Worm (Caenorhabditis elegans): Measurements from ENCODE around the gene daf-14.

Gene daf-14

DNA sequence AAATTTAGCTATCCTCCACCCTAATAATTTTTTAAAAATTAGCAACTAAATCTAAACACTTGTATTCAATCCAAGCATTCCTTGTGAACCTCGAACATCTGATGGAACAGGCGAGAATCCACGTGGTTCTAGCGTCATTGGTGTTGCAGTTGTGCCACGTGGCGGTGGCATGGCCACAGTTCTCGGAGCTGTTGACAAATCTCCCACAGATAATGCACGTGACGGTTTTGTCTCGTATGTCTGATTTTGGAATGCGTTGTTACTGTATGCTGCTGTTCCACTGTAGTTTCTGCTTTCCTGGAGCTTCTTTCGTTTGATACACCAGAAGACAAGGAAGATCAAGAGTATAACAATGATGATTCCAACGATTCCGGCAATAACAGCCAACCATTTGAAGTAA, 45.6 kb downstream of the daf-14 start:
- TF ChIP-seq Y53F4B.3 (GFP tag; IDR thresholded peaks at IDR 0.05) (no peak), let-526 (GFP tag; IDR thresholded peaks at IDR 0.05) (no peak), Y56A3A.18 (GFP tag; IDR thresholded peaks at IDR 0.05) (no peak), dpl-1 (GFP tag; optimal IDR thresholded peaks at IDR 0.05) (no peak), madf-10 (tag; optimal IDR thresholded peaks at IDR 0.05) (no peak), unc-62 (GFP tag; optimal IDR thresholded peaks at IDR 0.05) (no peak), him-1 (tag; optimal IDR thresholded peaks at IDR 0.05) (no peak), lin-26 (GFP tag; IDR thresholded peaks at IDR 0.05) (no peak), Y53G8AR.9 (GFP tag; conservative IDR thresholded peaks at IDR 0.05) (no peak), hsf-1 (GFP tag; IDR thresholded peaks at IDR 0.05) (no peak)

ce11 chrIV:10302203-10302602, 51.8 kb downstream of the daf-14 start, which contains the start of gene R09E10.5:
R09E10.5 (minus strand) TSS chrIV:10302303.
- TF ChIP-seq nhr-90 (tag; optimal IDR thresholded peaks at IDR 0.05): no peak

DNA sequence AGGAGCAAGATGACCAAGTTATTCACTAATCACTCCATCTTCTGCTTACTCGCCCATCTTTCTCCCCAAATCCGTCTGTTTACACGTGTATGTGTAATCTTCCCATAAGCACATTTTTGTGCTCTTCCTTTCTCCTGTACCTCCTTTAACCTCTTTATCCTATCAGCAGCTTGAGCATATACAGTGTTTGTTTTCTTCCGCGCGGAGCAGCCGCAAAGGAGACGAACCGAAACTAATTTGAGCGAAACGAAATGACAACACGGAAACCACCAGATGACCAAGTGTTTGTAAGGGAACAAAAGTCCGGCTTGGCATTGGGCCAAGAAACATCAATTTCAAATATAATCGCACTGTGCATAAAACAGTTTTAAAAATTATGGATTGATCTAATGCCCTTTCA, 54.0 kb downstream of the daf-14 start:
- TF ChIP-seq efl-1 (GFP tag; optimal IDR thresholded peaks at IDR 0.05) (no peak), ztf-18 (tag; optimal IDR thresholded peaks at IDR 0.05) (no peak), lir-1 (GFP tag; conservative IDR thresholded peaks at IDR 0.05) (no peak), ama-1 (optimal IDR thresholded peaks at IDR 0.05) (no peak), ama-1 (GFP tag; optimal IDR thresholded peaks at IDR 0.05) (no peak), ztf-3 (GFP tag; optimal IDR thresholded peaks at IDR 0.05) (no peak), ztf-26 (tag; optimal IDR thresholded peaks at IDR 0.05) (no peak), attf-3 (GFP tag; conservative IDR thresholded peaks at IDR 0.05) (no peak), zim-3 (tag; optimal IDR thresholded peaks at IDR 0.05) (no peak), C06A6.2 (GFP tag; conservative IDR thresholded peaks at IDR 0.05) (no peak), madf-10 (tag; optimal IDR thresholded peaks at IDR 0.05) (no peak), dpl-1 (GFP tag; optimal IDR thresholded peaks at IDR 0.05) (no peak), ztf-28 (GFP tag; IDR thresholded peaks at IDR 0.05) (no peak), pbrm-1 (GFP tag; IDR thresholded peaks at IDR 0.05) (no peak), nfya-2 (GFP tag; IDR thresholded peaks at IDR 0.05) (no peak), F49E8.2 (tag; optimal IDR thresholded peaks at IDR 0.05; ENCODE audit: insufficient read depth) (no peak), B0336.3 (GFP tag; IDR thresholded peaks at IDR 0.05) (no peak)

Data from whole organism, young adult.